Worm (Caenorhabditis elegans) whole organism, L1 larva: ENCODE results near the gene F15D4.5.

Experiments used
- C04F5.9 ChIP-seq: sonication (generic microtip); optimal IDR thresholded peaks from 2 replicates; lab custom pipeline; 2016; ENCODE audit warnings: missing genetic modification characterization, missing compliant biosample characterization
- C16A3.4 ChIP-seq: fragments of 150-350 bp; optimal IDR thresholded peaks from 2 replicates; lab custom pipeline; 2014; ENCODE audit warnings: missing biosample characterization, missing genetic modification characterization
- C34B4.2 ChIP-seq: sonication (generic microtip); optimal IDR thresholded peaks from 2 replicates; lab custom pipeline; 2017; ENCODE audit warnings: mild to moderate bottlenecking, missing genetic modification characterization, missing compliant biosample characterization
- aha-1 ChIP-seq: fragments of 150-350 bp; optimal IDR thresholded peaks from 2 replicates; lab custom pipeline; 2014; ENCODE audit warnings: missing biosample characterization, missing genetic modification characterization
- aly-2 ChIP-seq: fragments of 150-350 bp; optimal IDR thresholded peaks from 2 replicates; lab custom pipeline; 2014; ENCODE audit warnings: missing biosample characterization, missing genetic modification characterization
- blmp-1 ChIP-seq: fragments of 150-350 bp; optimal IDR thresholded peaks from 2 replicates; lab custom pipeline; 2014; ENCODE audit warnings: missing biosample characterization, missing genetic modification characterization
- ceh-63 ChIP-seq: fragments of 200-800 bp; sonication (Bioruptor generic); optimal IDR thresholded peaks from 2 replicates; lab custom pipeline; 2018; ENCODE audit warnings: mild to moderate bottlenecking, missing genetic modification characterization, missing compliant biosample characterization
- ceh-8 ChIP-seq: fragments of 200-800 bp; sonication (Bioruptor generic); optimal IDR thresholded peaks from 2 replicates; lab custom pipeline; 2018; ENCODE audit warnings: mild to moderate bottlenecking, missing genetic modification characterization, moderate library complexity, missing compliant biosample characterization
- dpl-1 ChIP-seq, 3 experiments: fragments of 150-350 bp in 2 of 3; sonication (generic microtip) in 1 of 3; optimal IDR thresholded peaks; 2 replicates each; lab custom pipeline; 2014 to 2017; ENCODE audit warnings: missing biosample characterization in 3 of 3, missing genetic modification characterization in 3 of 3, missing genetic modification reagents in 3 of 3
- dsc-1 ChIP-seq: sonication (generic microtip); optimal IDR thresholded peaks from 2 replicates; lab custom pipeline; 2016; ENCODE audit warnings: mild to moderate bottlenecking, missing genetic modification characterization, missing compliant biosample characterization
- efl-3 ChIP-seq: fragments of 200-800 bp; sonication (Bioruptor generic); optimal IDR thresholded peaks from 2 replicates; lab custom pipeline; 2018; ENCODE audit warnings: mild to moderate bottlenecking, missing genetic modification characterization, missing compliant biosample characterization
- egl-13 ChIP-seq: sonication (generic microtip); optimal IDR thresholded peaks from 2 replicates; lab custom pipeline; 2016; ENCODE audit warnings: missing genotype, missing genetic modification reagents, missing genetic modification characterization, missing compliant biosample characterization
- egl-27 ChIP-seq, 2 experiments: fragments of 150-350 bp in 1 of 2; sonication (generic microtip); optimal IDR thresholded peaks; 3 replicates each; lab custom pipeline; 2017 to 2018; ENCODE audit warnings: missing biosample characterization in 2 of 2, missing genetic modification characterization in 2 of 2, missing genetic modification reagents in 2 of 2
- elt-2 ChIP-seq: sonication (generic microtip); optimal IDR thresholded peaks from 2 replicates; lab custom pipeline; 2016; ENCODE audit warnings: missing genetic modification characterization, mild to moderate bottlenecking, inconsistent platforms, missing compliant biosample characterization, missing genetic modification reagents
- ets-5 ChIP-seq: fragments of 200-800 bp; sonication (Bioruptor generic); IDR thresholded peaks from 2 replicates; pipeline ENCODE4 v1.3.6; 2022; ENCODE audit warnings: missing genetic modification characterization, missing compliant biosample characterization
- fkh-10 ChIP-seq: sonication (generic microtip); optimal IDR thresholded peaks from 2 replicates; lab custom pipeline; 2017; ENCODE audit warnings: missing biosample characterization, missing genetic modification reagents, missing genetic modification characterization
- fkh-8 ChIP-seq: sonication (generic microtip); optimal IDR thresholded peaks from 2 replicates; lab custom pipeline; 2016; ENCODE audit warnings: mild to moderate bottlenecking, missing genetic modification characterization, missing compliant biosample characterization
- fos-1 ChIP-seq: fragments of 150-350 bp; optimal IDR thresholded peaks from 2 replicates; lab custom pipeline; 2014; ENCODE audit warnings: missing biosample characterization, missing genetic modification characterization
- grh-1 ChIP-seq: fragments of 200-800 bp; sonication (Bioruptor generic); IDR thresholded peaks from 2 replicates; pipeline ENCODE4 v1.3.6; 2022; ENCODE audit warnings: missing genetic modification reagents, missing genetic modification characterization, missing compliant biosample characterization
- hpl-2 ChIP-seq: fragments of 150-350 bp; optimal IDR thresholded peaks from 2 replicates; lab custom pipeline; 2014; ENCODE audit warnings: missing biosample characterization, missing genetic modification reagents, missing genetic modification characterization
- lin-14 ChIP-seq: fragments of 200-800 bp; sonication (Bioruptor generic); optimal IDR thresholded peaks from 2 replicates; lab custom pipeline; 2018; ENCODE audit warnings: mild to moderate bottlenecking, missing genetic modification characterization, moderate library complexity, missing compliant biosample characterization
- lin-15B ChIP-seq: fragments of 150-350 bp; sonication (generic microtip); optimal IDR thresholded peaks from 3 replicates; lab custom pipeline; 2014; ENCODE audit warnings: missing biosample characterization, missing genetic modification characterization
- lin-35 ChIP-seq, 2 experiments: fragments of 150-350 bp; optimal IDR thresholded peaks; 2 replicates each; lab custom pipeline; 2014; ENCODE audit warnings: missing biosample characterization in 2 of 2, missing genetic modification characterization in 2 of 2, missing genetic modification reagents in 2 of 2
- lin-39 ChIP-seq: fragments of 150-350 bp; optimal IDR thresholded peaks from 2 replicates; lab custom pipeline; 2014; ENCODE audit warnings: missing biosample characterization, missing genetic modification reagents, missing genetic modification characterization
- lir-3 ChIP-seq: sonication (generic microtip); optimal IDR thresholded peaks from 2 replicates; lab custom pipeline; 2016; ENCODE audit warnings: mild to moderate bottlenecking, missing genetic modification characterization, moderate library complexity, missing compliant biosample characterization; ENCODE audit not compliant: poor library complexity
- lsy-2 ChIP-seq, 2 experiments: fragments of 150-350 bp; optimal IDR thresholded peaks; 2 replicates each; lab custom pipeline; 2014; ENCODE audit warnings: missing biosample characterization in 2 of 2, missing genetic modification characterization in 2 of 2
- mep-1 ChIP-seq: fragments of 150-350 bp; optimal IDR thresholded peaks from 2 replicates; lab custom pipeline; 2014; ENCODE audit warnings: missing biosample characterization, missing genetic modification characterization
- nhr-19 ChIP-seq: fragments of 200-800 bp; sonication (Bioruptor generic); conservative IDR thresholded peaks from 2 replicates; pipeline ENCODE4 v1.3.6; 2022; ENCODE audit warnings: missing genetic modification characterization, missing compliant biosample characterization
- nhr-20 ChIP-seq: sonication (generic microtip); optimal IDR thresholded peaks from 2 replicates; lab custom pipeline; 2016; ENCODE audit warnings: mild to moderate bottlenecking, missing genetic modification characterization, missing compliant biosample characterization
- nhr-237 ChIP-seq: fragments of 150-350 bp; optimal IDR thresholded peaks from 2 replicates; lab custom pipeline; 2014; ENCODE audit warnings: missing biosample characterization, missing genetic modification characterization
- nhr-28 ChIP-seq: fragments of 150-350 bp; optimal IDR thresholded peaks from 2 replicates; lab custom pipeline; 2014; ENCODE audit warnings: missing biosample characterization, missing genetic modification characterization
- nhr-71 ChIP-seq: sonication (generic microtip); optimal IDR thresholded peaks from 2 replicates; lab custom pipeline; 2016; ENCODE audit warnings: mild to moderate bottlenecking, missing genetic modification characterization, moderate library complexity, missing compliant biosample characterization
- nhr-76 ChIP-seq: sonication (generic microtip); optimal IDR thresholded peaks from 2 replicates; lab custom pipeline; 2017; ENCODE audit warnings: missing biosample characterization, missing genetic modification characterization
- nhr-77 ChIP-seq: fragments of 150-350 bp; optimal IDR thresholded peaks from 2 replicates; lab custom pipeline; 2014; ENCODE audit warnings: missing biosample characterization, missing genetic modification characterization
- nhr-84 ChIP-seq: sonication (generic microtip); optimal IDR thresholded peaks from 2 replicates; lab custom pipeline; 2017; ENCODE audit warnings: missing biosample characterization, missing genetic modification characterization
- nhr-85 ChIP-seq: sonication (generic microtip); peaks from one replicate; lab custom pipeline; 2016; ENCODE audit warnings: missing genetic modification characterization, inconsistent platforms, missing compliant biosample characterization
- nhr-90 ChIP-seq: sonication (generic microtip); optimal IDR thresholded peaks from 2 replicates; lab custom pipeline; 2016; ENCODE audit warnings: mild to moderate bottlenecking, missing genetic modification characterization, missing compliant biosample characterization; ENCODE audit not compliant: poor library complexity
- pax-3 ChIP-seq: fragments of 200-800 bp; sonication (Bioruptor generic); optimal IDR thresholded peaks from 2 replicates; lab custom pipeline; 2018; ENCODE audit warnings: mild to moderate bottlenecking, missing genetic modification characterization, moderate library complexity, missing compliant biosample characterization
- rnt-1 ChIP-seq: sonication (generic microtip); optimal IDR thresholded peaks from 2 replicates; lab custom pipeline; 2016; ENCODE audit warnings: mild to moderate bottlenecking, missing genetic modification characterization, moderate library complexity, missing compliant biosample characterization
- snpc-4 ChIP-seq: fragments of 150-350 bp; optimal IDR thresholded peaks from 2 replicates; lab custom pipeline; 2014; ENCODE audit warnings: missing biosample characterization, missing genetic modification characterization
- snu-23 ChIP-seq: sonication (generic microtip); optimal IDR thresholded peaks from 2 replicates; lab custom pipeline; 2016; ENCODE audit warnings: missing genetic modification characterization, missing compliant biosample characterization
- sox-4 ChIP-seq: sonication (generic microtip); optimal IDR thresholded peaks from 2 replicates; lab custom pipeline; 2016; ENCODE audit warnings: missing genetic modification characterization, missing compliant biosample characterization
- sptf-1 ChIP-seq: fragments of 150-350 bp; optimal IDR thresholded peaks from 2 replicates; lab custom pipeline; 2014; ENCODE audit warnings: missing biosample characterization, missing genetic modification characterization
- sup-37 ChIP-seq: fragments of 200-800 bp; sonication (Bioruptor generic); optimal IDR thresholded peaks from 2 replicates; lab custom pipeline; 2018; ENCODE audit warnings: mild to moderate bottlenecking, missing genetic modification characterization, missing compliant biosample characterization
- swsn-7 ChIP-seq: sonication (generic microtip); optimal IDR thresholded peaks from 2 replicates; lab custom pipeline; 2016; ENCODE audit warnings: missing genetic modification characterization, missing compliant biosample characterization
- unc-30 ChIP-seq: sonication (generic microtip); optimal IDR thresholded peaks from 2 replicates; lab custom pipeline; 2017; ENCODE audit warnings: missing biosample characterization, missing genetic modification characterization
- unc-62 ChIP-seq: fragments of 150-350 bp; optimal IDR thresholded peaks from 2 replicates; lab custom pipeline; 2014; ENCODE audit warnings: missing biosample characterization, missing genetic modification reagents, missing genetic modification characterization
- vab-15 ChIP-seq: sonication (generic microtip); optimal IDR thresholded peaks from 2 replicates; lab custom pipeline; 2017; ENCODE audit warnings: missing genotype, mild to moderate bottlenecking, missing genetic modification characterization, missing compliant biosample characterization
- xbp-1 ChIP-seq: sonication (generic microtip); optimal IDR thresholded peaks from 2 replicates; lab custom pipeline; 2016; ENCODE audit warnings: missing genetic modification characterization, missing compliant biosample characterization
- zag-1 ChIP-seq: fragments of 150-350 bp; optimal IDR thresholded peaks from 2 replicates; lab custom pipeline; 2014; ENCODE audit warnings: missing biosample characterization, missing genetic modification characterization
- ztf-11 ChIP-seq, 2 experiments: sonication (generic microtip); optimal IDR thresholded peaks; 2 replicates each; lab custom pipeline; 2016 to 2017; ENCODE audit warnings: missing genetic modification characterization in 2 of 2, missing biosample characterization in 1 of 2, missing compliant biosample characterization in 1 of 2

Gene F15D4.5

ce11 chrII:13291406-13292124 is 46.4 kb downstream of the F15D4.5 start (continued):
- TF ChIP-seq nhr-19 (peak; percentile 79), C16A3.4 (tag; lab: Kevin White, UChicago) (peak; percentile 44), ztf-11 (tag; optimal IDR thresholded peaks at IDR 0.05; lab: Kevin White, UChicago) (peak in 1 of 2 experiments; percentile 56), C04F5.9 (peak; percentile 12), nhr-90 (peak; percentile 94), efl-3 (GFP tag; lab: Kevin White, UChicago) (no peak), aha-1 (tag; lab: Kevin White, UChicago) (peak; percentile 55), rnt-1 (tag; lab: Kevin White, UChicago) (peak; percentile 70), pax-3 (tag; lab: Kevin White, UChicago) (no peak), lin-39 (tag; lab: Kevin White, UChicago) (no peak), nhr-237 (tag; lab: Kevin White, UChicago) (peak; percentile 59), xbp-1 (tag; lab: Kevin White, UChicago) (peak; percentile 62), lsy-2 (tag; optimal IDR thresholded peaks at IDR 0.05; lab: Kevin White, UChicago) (peak; percentile 42 to 73), hpl-2 (GFP tag; lab: Kevin White, UChicago) (peak; percentile 57), ceh-8 (GFP tag; lab: Kevin White, UChicago) (no peak), snpc-4 (tag; lab: Kevin White, UChicago) (peak; percentile 3), fkh-10 (GFP tag; lab: Kevin White, UChicago) (no peak), swsn-7 (peak; percentile 79), unc-62 (GFP tag; lab: Kevin White, UChicago) (no peak), ets-5 (GFP tag; lab: Robert Waterston, UW) (no peak), lir-3 (tag; lab: Kevin White, UChicago) (peak; percentile 69), lin-15B (tag; lab: Kevin White, UChicago) (no peak), egl-13 (tag; lab: Kevin White, UChicago) (no peak), unc-30 (no peak), fos-1 (tag; lab: Kevin White, UChicago) (no peak), zag-1 (tag; lab: Kevin White, UChicago) (no peak), dpl-1 (GFP tag; optimal IDR thresholded peaks at IDR 0.05; lab: Kevin White, UChicago) (peak; percentile 15 to 41 (median 18)), nhr-84 (tag; lab: Kevin White, UChicago) (no peak), sox-4 (tag; lab: Kevin White, UChicago) (no peak), nhr-20 (tag; lab: Kevin White, UChicago) (peak; percentile 94), nhr-28 (no peak), sptf-1 (tag; lab: Kevin White, UChicago) (no peak), vab-15 (tag; lab: Kevin White, UChicago) (no peak), nhr-77 (tag; lab: Kevin White, UChicago) (peak; percentile 75), fkh-8 (no peak), mep-1 (tag; lab: Kevin White, UChicago) (peak; percentile 64), ceh-63 (GFP tag; lab: Kevin White, UChicago) (no peak), nhr-76 (tag; lab: Kevin White, UChicago) (no peak), C34B4.2 (no peak), sup-37 (GFP tag; lab: Kevin White, UChicago) (peak; percentile 43), egl-27 (tag; optimal IDR thresholded peaks at IDR 0.05; lab: Kevin White, UChicago) (peak in 1 of 2 experiments; percentile 48)

- peak; percentile 15 for TF ChIP-seq nhr-90
- TF ChIP-seq lin-35 (GFP tag; optimal IDR thresholded peaks at IDR 0.05; lab: Kevin White, UChicago) = peak in 1 of 2 experiments; percentile 35
- peak in 1 of 3 experiments; percentile 31 for TF ChIP-seq dpl-1 (GFP tag; optimal IDR thresholded peaks at IDR 0.05; lab: Kevin White, UChicago)
- no peak for TF ChIP-seq egl-13 (tag; lab: Kevin White, UChicago)
- no peak for TF ChIP-seq elt-2 (tag; lab: Kevin White, UChicago)
- TF ChIP-seq grh-1 = peak; percentile 69
- TF ChIP-seq dsc-1 (tag; lab: Kevin White, UChicago) = peak; percentile 56
- TF ChIP-seq nhr-85 (tag; lab: Kevin White, UChicago) = peak; percentile 92
- peak; percentile 78 for TF ChIP-seq blmp-1 (tag; lab: Kevin White, UChicago)
- peak; percentile 39 for TF ChIP-seq nhr-19
- peak; percentile 69 for TF ChIP-seq nhr-71 (tag; lab: Kevin White, UChicago)
- no peak for TF ChIP-seq aly-2 (tag; lab: Kevin White, UChicago)
- TF ChIP-seq nhr-20 (tag; lab: Kevin White, UChicago) = peak; percentile 66
- peak; percentile 42 for TF ChIP-seq snu-23 (GFP tag; lab: Kevin White, UChicago)
- peak in 1 of 2 experiments; percentile 29 for TF ChIP-seq lsy-2 (tag; optimal IDR thresholded peaks at IDR 0.05; lab: Kevin White, UChicago)
- TF ChIP-seq fos-1 (tag; lab: Kevin White, UChicago) = peak; percentile 2
- TF ChIP-seq aha-1 (tag; lab: Kevin White, UChicago) = no peak
- no peak for TF ChIP-seq vab-15 (tag; lab: Kevin White, UChicago)
- peak; percentile 79 for TF ChIP-seq lin-14
Observed at ce11 chrII:13292913-13293312, 47.7 kb downstream of the F15D4.5 start.
